Worm (Caenorhabditis elegans): ENCODE results near the gene F26G1.2.
A peak's percentile ranks its signal among the peaks of the same experiment; 100 is the strongest.

DNA sequence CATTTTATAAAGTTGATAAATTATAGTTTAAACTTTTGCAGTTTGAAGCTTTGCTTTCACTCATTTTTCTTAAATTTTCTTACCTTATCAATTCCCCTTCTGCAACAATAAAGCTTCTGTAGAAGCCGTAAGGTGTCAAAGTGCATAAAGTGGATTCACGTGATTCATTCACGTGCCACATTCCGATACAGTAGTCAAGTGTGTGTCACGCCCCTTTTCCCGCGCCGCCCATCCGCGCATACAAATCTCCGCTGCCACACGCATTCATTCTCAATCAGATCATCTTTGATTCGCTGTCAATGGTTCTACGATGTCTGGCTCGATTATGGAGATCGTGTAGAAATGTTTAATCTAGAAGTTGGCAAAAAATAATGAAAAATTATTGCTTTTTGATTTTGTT is 15.8 kb upstream of the F26G1.2 start:
- no peak for TF ChIP-seq mdl-1 (tag; optimal IDR thresholded peaks at IDR 0.05)
- no peak for TF ChIP-seq nhr-12 (tag; optimal IDR thresholded peaks at IDR 0.05)
- TF ChIP-seq nhr-11 (tag; optimal IDR thresholded peaks at IDR 0.05): no peak
- no peak for TF ChIP-seq nhr-77 (tag; optimal IDR thresholded peaks at IDR 0.05)
- peak; percentile 56 for TF ChIP-seq nhr-25 (tag; optimal IDR thresholded peaks at IDR 0.05)
- no peak for TF ChIP-seq ceh-16 (tag; optimal IDR thresholded peaks at IDR 0.05)
- no peak for TF ChIP-seq fkh-10 (GFP tag; optimal IDR thresholded peaks at IDR 0.05)
- TF ChIP-seq fos-1 (tag; optimal IDR thresholded peaks at IDR 0.05): no peak
- TF ChIP-seq skn-1 (tag; optimal IDR thresholded peaks at IDR 0.05): no peak
- TF ChIP-seq ama-1 (optimal IDR thresholded peaks at IDR 0.05): no peak
- TF ChIP-seq nhr-237 (tag; optimal IDR thresholded peaks at IDR 0.05): no peak
